Worm (Caenorhabditis elegans) whole organism, L2 larva: Measurements from ENCODE around the gene angl-1.
A peak's percentile ranks its signal among the peaks of the same experiment; 100 is the strongest.

Experiments used
- crh-2 ChIP-seq: sonication (generic microtip); optimal IDR thresholded peaks from 2 replicates; lab custom pipeline; 2017; ENCODE audit warnings: missing biosample characterization, missing genetic modification characterization
- fos-1 ChIP-seq: fragments of 150-350 bp; optimal IDR thresholded peaks from 2 replicates; lab custom pipeline; 2014; ENCODE audit warnings: missing biosample characterization, missing genetic modification characterization
- gmeb-1 ChIP-seq: fragments of 150-350 bp; optimal IDR thresholded peaks from 2 replicates; lab custom pipeline; 2014; ENCODE audit warnings: missing biosample characterization, missing genetic modification characterization
- nhr-10 ChIP-seq: sonication (generic microtip); optimal IDR thresholded peaks from 2 replicates; lab custom pipeline; 2017; ENCODE audit warnings: missing biosample characterization, missing genetic modification characterization
- skn-1 ChIP-seq: sonication (generic microtip); optimal IDR thresholded peaks from 2 replicates; lab custom pipeline; 2017; ENCODE audit warnings: missing biosample characterization, missing genetic modification characterization
- sma-9 ChIP-seq, 2 experiments: fragments of 150-350 bp in 1 of 2; sonication (generic microtip) in 1 of 2; optimal IDR thresholded peaks; 2 replicates each; lab custom pipeline; 2014 to 2016; ENCODE audit warnings: missing genetic modification characterization in 2 of 2, mild to moderate bottlenecking in 1 of 2, missing biosample characterization in 1 of 2, missing compliant biosample characterization in 1 of 2, missing genetic modification reagents in 1 of 2, moderate library complexity in 1 of 2

angl-1 gene

ce11 chrV:2711429-2711828 is 58.5 kb downstream of the angl-1 start, which contains the start of gene C24B9.3:
Gene C24B9.3, minus strand, starts transcription at chrV:2711599.
- TF ChIP-seq gmeb-1 (peak; percentile 5), fos-1 (tag; lab: Kevin White, UChicago) (peak; percentile 69), nhr-10 (tag; lab: Kevin White, UChicago) (no peak), skn-1 (tag; lab: Kevin White, UChicago) (no peak), sma-9 (GFP tag; optimal IDR thresholded peaks at IDR 0.05; lab: Kevin White, UChicago) (peak; percentile 39), sma-9 (tag; optimal IDR thresholded peaks at IDR 0.05; lab: Kevin White, UChicago) (no peak), crh-2 (peak; percentile 8)
